Fruit fly (Drosophila melanogaster): ENCODE results near the gene CG7483.

CG7483 gene

dm6 chr3R:8336012-8336567 is 23.1 kb downstream of the CG7483 start:
- TF ChIP-seq psq (optimal IDR thresholded peaks at IDR 0.05) (no peak), Sin3A (optimal IDR thresholded peaks at IDR 0.05) (no peak), ttk (optimal IDR thresholded peaks at IDR 0.05) (no peak), h (optimal IDR thresholded peaks at IDR 0.05) (no peak), insv (optimal IDR thresholded peaks at IDR 0.05) (no peak), Myc (optimal IDR thresholded peaks at IDR 0.05) (no peak)

dm6 chr3R:8340675-8341275 is 27.8 kb downstream of the CG7483 start, which contains the start of the genes COX7A and Arl2:
Gene COX7A, minus strand, starts transcription at chr3R:8341043.
Gene Arl2, plus strand, starts transcription at chr3R:8341100.
- TF ChIP-seq Myc (optimal IDR thresholded peaks at IDR 0.05) (no peak), psq (optimal IDR thresholded peaks at IDR 0.05) (no peak), Sin3A (optimal IDR thresholded peaks at IDR 0.05) (no peak)

dm6 chr3R:8343251-8343744 is 30.3 kb downstream of the CG7483 start, which contains the start of the genes PNKP and COX7AL:
Gene PNKP, minus strand, starts transcription at chr3R:8343516.
Gene COX7AL, plus strand, starts transcription at chr3R:8343669.
- no peak for TF ChIP-seq Sin3A (optimal IDR thresholded peaks at IDR 0.05)
- TF ChIP-seq ttk (optimal IDR thresholded peaks at IDR 0.05), result no peak
- TF ChIP-seq Myc (optimal IDR thresholded peaks at IDR 0.05), result no peak
- no peak for TF ChIP-seq h (optimal IDR thresholded peaks at IDR 0.05)
- no peak for TF ChIP-seq insv (optimal IDR thresholded peaks at IDR 0.05)
- no peak for TF ChIP-seq psq (optimal IDR thresholded peaks at IDR 0.05)

DNA sequence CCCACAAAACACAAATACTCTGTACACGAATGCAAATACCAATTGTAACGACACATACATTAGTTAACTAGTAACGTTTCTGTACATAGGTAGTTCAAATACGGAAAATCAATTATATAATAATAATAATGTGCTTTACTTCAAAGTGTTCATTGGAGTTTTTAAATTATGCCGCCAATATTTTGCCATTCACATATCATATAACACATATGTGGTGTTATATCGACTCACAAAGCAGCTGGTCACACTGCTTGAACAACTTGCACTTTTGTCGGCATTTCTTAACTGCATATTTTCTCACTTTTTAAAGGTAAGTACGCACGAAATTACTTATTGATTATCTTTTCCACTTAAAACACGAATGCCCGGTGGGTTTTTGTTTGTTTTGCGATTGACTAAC is 31.2 kb downstream of the CG7483 start, which contains the start of gene DppIII:
Gene DppIII (plus strand): TSS at position 227 of the 400 bp plus-strand sequence.
- TF ChIP-seq Myc (optimal IDR thresholded peaks at IDR 0.05) (no peak), Sin3A (optimal IDR thresholded peaks at IDR 0.05) (no peak), insv (optimal IDR thresholded peaks at IDR 0.05) (no peak), psq (optimal IDR thresholded peaks at IDR 0.05) (no peak)

- no peak for TF ChIP-seq ttk (optimal IDR thresholded peaks at IDR 0.05)
These were observed 34.3 kb downstream of the CG7483 start, which contains the start of gene CG7352 for dm6 chr3R:8347279-8347678. Gene CG7352, plus strand, starts transcription at chr3R:8347579.

- TF ChIP-seq ttk (optimal IDR thresholded peaks at IDR 0.05) (no peak), insv (optimal IDR thresholded peaks at IDR 0.05) (no peak), h (optimal IDR thresholded peaks at IDR 0.05) (no peak), Myc (optimal IDR thresholded peaks at IDR 0.05) (no peak), psq (optimal IDR thresholded peaks at IDR 0.05) (no peak), Sin3A (optimal IDR thresholded peaks at IDR 0.05) (no peak)
These were observed 34.8 kb downstream of the CG7483 start for dm6 chr3R:8347835-8348234.

dm6 chr3R:8349106-8349448 is 36.1 kb downstream of the CG7483 start:
- no peak for TF ChIP-seq Myc (optimal IDR thresholded peaks at IDR 0.05)
- no peak for TF ChIP-seq h (optimal IDR thresholded peaks at IDR 0.05)
- no peak for TF ChIP-seq ttk (optimal IDR thresholded peaks at IDR 0.05)
- no peak for TF ChIP-seq Sin3A (optimal IDR thresholded peaks at IDR 0.05)
- no peak for TF ChIP-seq psq (optimal IDR thresholded peaks at IDR 0.05)
- TF ChIP-seq insv (optimal IDR thresholded peaks at IDR 0.05), result no peak

DNA sequence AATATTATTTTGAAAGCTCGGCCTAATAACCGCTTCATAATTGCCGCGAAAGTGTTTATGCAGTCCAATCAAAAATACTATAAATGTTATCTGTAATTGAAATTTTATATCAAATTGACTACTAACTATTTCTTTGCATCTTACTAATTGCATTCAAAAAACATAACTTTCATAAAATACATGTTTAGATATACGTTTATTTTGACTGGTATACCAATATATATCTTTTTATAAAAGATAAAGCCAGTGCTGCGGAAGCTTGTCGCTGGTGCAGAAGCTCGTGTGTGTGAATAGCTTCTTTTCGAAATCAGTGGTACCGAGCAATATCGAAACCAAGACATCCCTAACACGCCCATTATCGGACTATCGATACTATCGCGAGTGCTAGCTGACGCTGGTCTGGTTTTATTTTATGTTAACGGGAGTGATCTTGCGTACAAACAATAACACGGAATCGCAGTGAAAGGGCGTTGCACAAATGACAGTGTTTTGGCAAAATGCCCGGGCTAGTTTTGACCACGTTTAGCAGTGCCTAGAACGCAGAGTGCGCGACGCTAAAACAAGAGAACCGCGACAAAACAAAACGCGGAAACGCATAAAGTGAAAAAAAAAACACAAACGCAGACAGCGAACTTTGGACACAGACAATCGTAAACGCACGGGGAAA is 36.6 kb downstream of the CG7483 start, which contains the start of gene Atg13:
Gene Atg13 (plus strand): TSS at position 367 of the 667 bp plus-strand sequence.
- no peak for TF ChIP-seq insv (optimal IDR thresholded peaks at IDR 0.05)
- no peak for TF ChIP-seq h (optimal IDR thresholded peaks at IDR 0.05)
- TF ChIP-seq psq (optimal IDR thresholded peaks at IDR 0.05), result no peak
- no peak for TF ChIP-seq ttk (optimal IDR thresholded peaks at IDR 0.05)
- no peak for TF ChIP-seq Sin3A (optimal IDR thresholded peaks at IDR 0.05)
- no peak for TF ChIP-seq Myc (optimal IDR thresholded peaks at IDR 0.05)

dm6 chr3R:8352961-8353728 is 40.1 kb downstream of the CG7483 start:
- TF ChIP-seq Sin3A (optimal IDR thresholded peaks at IDR 0.05) (no peak), h (optimal IDR thresholded peaks at IDR 0.05) (no peak), insv (optimal IDR thresholded peaks at IDR 0.05) (no peak), Myc (optimal IDR thresholded peaks at IDR 0.05) (no peak), ttk (optimal IDR thresholded peaks at IDR 0.05) (no peak), psq (optimal IDR thresholded peaks at IDR 0.05) (no peak)

- TF ChIP-seq Myc (optimal IDR thresholded peaks at IDR 0.05), result no peak
- TF ChIP-seq psq (optimal IDR thresholded peaks at IDR 0.05), result no peak
- TF ChIP-seq ttk (optimal IDR thresholded peaks at IDR 0.05), result no peak
- TF ChIP-seq Sin3A (optimal IDR thresholded peaks at IDR 0.05), result no peak
- TF ChIP-seq insv (optimal IDR thresholded peaks at IDR 0.05), result no peak
- TF ChIP-seq h (optimal IDR thresholded peaks at IDR 0.05), result no peak
These were observed 41.0 kb downstream of the CG7483 start for dm6 chr3R:8353994-8354393.

DNA sequence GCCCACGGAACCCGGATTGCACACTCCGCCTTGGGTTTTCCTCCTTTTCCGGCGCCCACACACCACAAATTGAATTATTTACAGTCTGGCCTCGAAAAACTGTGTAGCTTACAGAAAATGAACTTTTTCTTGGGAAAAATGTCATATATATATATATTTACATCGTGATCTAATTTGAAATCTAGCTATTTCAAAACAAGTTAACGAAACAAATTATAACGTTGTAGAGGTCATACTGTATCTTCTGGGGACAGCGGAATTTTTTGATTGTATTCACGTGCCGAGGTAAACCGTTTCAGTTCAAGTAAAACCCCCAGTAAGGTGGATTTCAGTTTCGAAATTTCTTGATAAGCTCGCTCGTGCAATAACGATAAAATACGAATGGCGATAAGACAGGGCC is 41.5 kb downstream of the CG7483 start:
- TF ChIP-seq Myc (optimal IDR thresholded peaks at IDR 0.05) (no peak), h (optimal IDR thresholded peaks at IDR 0.05) (no peak), Sin3A (optimal IDR thresholded peaks at IDR 0.05) (no peak), ttk (optimal IDR thresholded peaks at IDR 0.05) (no peak), psq (optimal IDR thresholded peaks at IDR 0.05) (no peak), insv (optimal IDR thresholded peaks at IDR 0.05) (no peak)

dm6 chr3R:8354969-8355368 is 42.0 kb downstream of the CG7483 start:
- no peak for TF ChIP-seq h (optimal IDR thresholded peaks at IDR 0.05)
- no peak for TF ChIP-seq Sin3A (optimal IDR thresholded peaks at IDR 0.05)

Data from Kc167 (cell line).